Fruit fly (Drosophila melanogaster) whole organism, prepupa: ENCODE measurements around the gene Phs.

ENCODE experiments used
- CG34406 ChIP-seq: fragments of 200-800 bp; sonication (Bioruptor generic); optimal IDR thresholded peaks from 3 replicates; lab custom pipeline; 2016; ENCODE audit warnings: missing biosample characterization, missing genetic modification characterization
- Lpt ChIP-seq: fragments of 200-800 bp; sonication (Bioruptor generic); optimal IDR thresholded peaks from 3 replicates; lab custom pipeline; 2016; ENCODE audit warnings: missing biosample characterization, missing genetic modification characterization
- achi ChIP-seq: fragments of 200-800 bp; sonication (Bioruptor generic); optimal IDR thresholded peaks from 3 replicates; lab custom pipeline; 2016; ENCODE audit warnings: missing biosample characterization, missing genetic modification characterization
- spab ChIP-seq: fragments of 200-800 bp; sonication (Bioruptor generic); optimal IDR thresholded peaks from 2 replicates; lab custom pipeline; 2017; ENCODE audit warnings: missing biosample characterization, mild to moderate bottlenecking, missing genetic modification characterization, missing genetic modification reagents

- TF ChIP-seq Lpt, result no peak
- no peak for TF ChIP-seq CG34406
- no peak for TF ChIP-seq spab (GFP tag; lab: Kevin White, UChicago)
- TF ChIP-seq achi (GFP tag; lab: Kevin White, UChicago), result no peak
Observed at dm6 chr3L:15662510-15662909, 42.8 kb downstream of the Phs start.
